Worm (Caenorhabditis elegans): ENCODE data around the gene gtf-2E2.

- TF ChIP-seq alr-1 (tag; optimal IDR thresholded peaks at IDR 0.05), result no peak
- TF ChIP-seq crh-2 (tag; optimal IDR thresholded peaks at IDR 0.05), result no peak
- TF ChIP-seq lin-39 (tag; optimal IDR thresholded peaks at IDR 0.05), result no peak
- TF ChIP-seq nhr-11 (tag; optimal IDR thresholded peaks at IDR 0.05), result no peak
- TF ChIP-seq ama-1 (optimal IDR thresholded peaks at IDR 0.05), result no peak
- TF ChIP-seq mdl-1 (tag; optimal IDR thresholded peaks at IDR 0.05), result no peak
- TF ChIP-seq lsy-2 (tag; optimal IDR thresholded peaks at IDR 0.05), result no peak
- no peak for TF ChIP-seq nhr-77 (tag; optimal IDR thresholded peaks at IDR 0.05)
- no peak for TF ChIP-seq zag-1 (tag; optimal IDR thresholded peaks at IDR 0.05)
- TF ChIP-seq ztf-11 (tag; optimal IDR thresholded peaks at IDR 0.05), result no peak
- TF ChIP-seq lin-11 (tag; optimal IDR thresholded peaks at IDR 0.05), result no peak
- no peak for TF ChIP-seq ztf-4 (tag; optimal IDR thresholded peaks at IDR 0.05)
- TF ChIP-seq unc-39 (tag; optimal IDR thresholded peaks at IDR 0.05), result no peak
These were observed 49.7 kb upstream of the gtf-2E2 start, which contains the start of gene F07A11.1 for ce11 chrII:11592023-11592422.
